Worm (Caenorhabditis elegans): Measurements from ENCODE around the gene F43G6.7.

The F43G6.7 gene

ce11 chrII:11810436-11810835 is at the start of gene F43G6.7:
Gene F43G6.7, plus strand, starts transcription at chrII:11810790.
- TF ChIP-seq pha-2 (tag; optimal IDR thresholded peaks at IDR 0.05): no peak
- no peak for TF ChIP-seq lim-6 (tag; optimal IDR thresholded peaks at IDR 0.05)
- TF ChIP-seq nfya-1 (tag; optimal IDR thresholded peaks at IDR 0.05): no peak
- no peak for TF ChIP-seq ceh-45 (GFP tag; IDR thresholded peaks at IDR 0.05)
- TF ChIP-seq K09A11.1 (tag; optimal IDR thresholded peaks at IDR 0.05; ENCODE audit: insufficient read depth): no peak
- TF ChIP-seq pax-1 (tag; optimal IDR thresholded peaks at IDR 0.05): no peak
- no peak for TF ChIP-seq lin-11 (tag; optimal IDR thresholded peaks at IDR 0.05)
- TF ChIP-seq unc-42 (tag; optimal IDR thresholded peaks at IDR 0.05): no peak

ce11 chrII:11761806-11762512 is 48.6 kb upstream of the F43G6.7 start:
- TF ChIP-seq unc-42 (tag; optimal IDR thresholded peaks at IDR 0.05) (no peak), ceh-2 (tag; optimal IDR thresholded peaks at IDR 0.05) (no peak), npax-4 (tag; optimal IDR thresholded peaks at IDR 0.05) (no peak), pax-1 (tag; optimal IDR thresholded peaks at IDR 0.05) (no peak), F13H6.1 (tag; optimal IDR thresholded peaks at IDR 0.05) (no peak), ets-4 (tag; optimal IDR thresholded peaks at IDR 0.05) (no peak), syd-9 (tag; optimal IDR thresholded peaks at IDR 0.05) (no peak), K09A11.1 (tag; optimal IDR thresholded peaks at IDR 0.05; ENCODE audit: insufficient read depth) (no peak), pha-2 (tag; optimal IDR thresholded peaks at IDR 0.05) (no peak), elt-2 (tag; optimal IDR thresholded peaks at IDR 0.05) (no peak), dmd-4 (tag; optimal IDR thresholded peaks at IDR 0.05; ENCODE audit: borderline replicate concordance) (no peak), fax-1 (tag; optimal IDR thresholded peaks at IDR 0.05) (no peak), ceh-31 (tag; optimal IDR thresholded peaks at IDR 0.05) (no peak), hlh-13 (GFP tag; optimal IDR thresholded peaks at IDR 0.05) (no peak), mec-3 (tag; optimal IDR thresholded peaks at IDR 0.05; ENCODE audit: borderline replicate concordance) (no peak), unc-86 (tag; optimal IDR thresholded peaks at IDR 0.05) (no peak), hlh-30 (tag; optimal IDR thresholded peaks at IDR 0.05; ENCODE audit: insufficient read depth) (no peak), nhr-232 (tag; optimal IDR thresholded peaks at IDR 0.05) (no peak)

ce11 chrII:11765506-11766152 is 45.0 kb upstream of the F43G6.7 start:
- TF ChIP-seq che-1 (tag; optimal IDR thresholded peaks at IDR 0.05): no peak
- no peak for TF ChIP-seq unc-86 (tag; optimal IDR thresholded peaks at IDR 0.05)
- TF ChIP-seq unc-3 (GFP tag; conservative IDR thresholded peaks at IDR 0.05): no peak
- no peak for TF ChIP-seq unc-3 (tag; optimal IDR thresholded peaks at IDR 0.05)
- no peak for TF ChIP-seq hlh-8 (tag; optimal IDR thresholded peaks at IDR 0.05)

- TF ChIP-seq tbx-7 (tag; optimal IDR thresholded peaks at IDR 0.05): no peak
- TF ChIP-seq fkh-10 (GFP tag; optimal IDR thresholded peaks at IDR 0.05): no peak
- TF ChIP-seq pax-1 (tag; optimal IDR thresholded peaks at IDR 0.05): no peak
- no peak for TF ChIP-seq unc-86 (tag; optimal IDR thresholded peaks at IDR 0.05)
- no peak for TF ChIP-seq unc-42 (tag; optimal IDR thresholded peaks at IDR 0.05)
- TF ChIP-seq pag-3 (tag; optimal IDR thresholded peaks at IDR 0.05; ENCODE audit: borderline replicate concordance): no peak
- no peak for TF ChIP-seq K02D7.2 (tag; optimal IDR thresholded peaks at IDR 0.05)
- TF ChIP-seq odd-2 (tag; optimal IDR thresholded peaks at IDR 0.05): no peak
These were observed 44.1 kb upstream of the F43G6.7 start, which contains the start of gene F44E5.2 for ce11 chrII:11766472-11766871. Gene F44E5.2, plus strand, starts transcription at chrII:11766772.

- TF ChIP-seq elt-4 (tag; optimal IDR thresholded peaks at IDR 0.05): no peak
- no peak for TF ChIP-seq gmeb-2 (tag; optimal IDR thresholded peaks at IDR 0.05)
- no peak for TF ChIP-seq ceh-18 (tag; optimal IDR thresholded peaks at IDR 0.05)
- TF ChIP-seq C08G9.2 (tag; optimal IDR thresholded peaks at IDR 0.05): no peak
These were observed 38.2 kb upstream of the F43G6.7 start, which contains the start of gene F44E5.15 for ce11 chrII:11772364-11772763. Gene F44E5.15, plus strand, starts transcription at chrII:11772664.
